Fruit fly (Drosophila melanogaster): ENCODE measurements around the gene CG13455.

- TF ChIP-seq CG8478 (optimal IDR thresholded peaks at IDR 0.05): no peak
- TF ChIP-seq CTCF (optimal IDR thresholded peaks at IDR 0.05): no peak
Measured at dm6 chr3L:15507148-15507896, 10.9 kb downstream of the CG13455 start.
